Worm (Caenorhabditis elegans) whole organism, young adult: ENCODE measurements around the gene sre-42.

ENCODE experiments used
- Y79H2A.3 ChIP-seq: fragments of 200-800 bp; sonication (Bioruptor generic); conservative IDR thresholded peaks from 2 replicates; pipeline ENCODE4 v1.3.6; 2022; ENCODE audit warnings: missing genetic modification reagents, missing genetic modification characterization, missing compliant biosample characterization
- dpff-1 ChIP-seq: sonication (generic microtip); optimal IDR thresholded peaks from 2 replicates; lab custom pipeline; 2017; ENCODE audit warnings: mild to moderate bottlenecking, missing genetic modification characterization, missing compliant biosample characterization
- dpl-1 ChIP-seq: fragments of 150-350 bp; optimal IDR thresholded peaks from 2 replicates; lab custom pipeline; 2014; ENCODE audit warnings: missing biosample characterization, missing genetic modification reagents, missing genetic modification characterization
- mes-4 ChIP-seq: sonication (generic microtip); optimal IDR thresholded peaks from 2 replicates; lab custom pipeline; 2016; ENCODE audit warnings: missing genotype, missing genetic modification characterization, missing compliant biosample characterization
- pha-4 ChIP-seq: fragments of 150-350 bp; sonication (generic microtip); optimal IDR thresholded peaks from 2 replicates; lab custom pipeline; 2014; ENCODE audit warnings: missing biosample characterization, missing genetic modification reagents, missing genetic modification characterization

- TF ChIP-seq pha-4 (no peak), mes-4 (no peak), dpl-1 (GFP tag; lab: Kevin White, UChicago) (no peak), dpff-1 (tag; lab: Kevin White, UChicago) (no peak), Y79H2A.3 (GFP tag; lab: Robert Waterston, UW) (no peak)
Measured at ce11 chrII:12410107-12410506, 23.4 kb upstream of the sre-42 start, which contains the start of gene F57G9.3.
